Fruit fly (Drosophila melanogaster): Measurements from ENCODE around the gene CG3847.

CG3847 gene

dm6 chrX:6338738-6339614 is 7.9 kb upstream of the CG3847 start (continued):
- TF ChIP-seq CG13296 (GFP tag; optimal IDR thresholded peaks at IDR 0.05) (no peak), CG7786 (GFP tag; optimal IDR thresholded peaks at IDR 0.05) (peak; percentile 31), chm (GFP tag; IDR thresholded peaks at IDR 0.05) (no peak), Tbp (GFP tag; optimal IDR thresholded peaks at IDR 0.05) (no peak), CG15011 (GFP tag; optimal IDR thresholded peaks at IDR 0.05) (no peak), H15 (GFP tag; IDR thresholded peaks at IDR 0.05) (peak; percentile 8; the same call in 1 of the 3 replicates), wdn (GFP tag; IDR thresholded peaks at IDR 0.05) (no peak), HmgD (GFP tag; optimal IDR thresholded peaks at IDR 0.05) (no peak), tup (GFP tag; optimal IDR thresholded peaks at IDR 0.05) (no peak), Camta (GFP tag; optimal IDR thresholded peaks at IDR 0.05) (no peak), BtbVII (GFP tag; optimal IDR thresholded peaks at IDR 0.05) (no peak), fd102C (GFP tag; optimal IDR thresholded peaks at IDR 0.05) (no peak), lmd (GFP tag; IDR thresholded peaks at IDR 0.05) (peak; percentile 18; the same call in 1 of the 2 replicates), nmo (GFP tag; optimal IDR thresholded peaks at IDR 0.05) (no peak), CG14965 (GFP tag; optimal IDR thresholded peaks at IDR 0.05; ENCODE audit: borderline replicate concordance) (no peak), CG12155 (GFP tag; optimal IDR thresholded peaks at IDR 0.05) (peak; percentile 8), Sry-δ (GFP tag; optimal IDR thresholded peaks at IDR 0.05) (no peak), ash1 (GFP tag; optimal IDR thresholded peaks at IDR 0.05) (no peak), bowl (GFP tag; IDR thresholded peaks at IDR 0.05) (no peak), Ravus (GFP tag; IDR thresholded peaks at IDR 0.05) (no peak), CG13624 (GFP tag; optimal IDR thresholded peaks at IDR 0.05) (peak; percentile 22), Dek (tag; optimal IDR thresholded peaks at IDR 0.05) (no peak), gsb (GFP tag; IDR thresholded peaks at IDR 0.05) (no peak), Xrp1 (GFP tag; IDR thresholded peaks at IDR 0.05) (peak; percentile 22; the same call in 1 of the 2 replicates), btn (GFP tag; optimal IDR thresholded peaks at IDR 0.05) (no peak), Aef1 (GFP tag; IDR thresholded peaks at IDR 0.05) (no peak), Dbx (GFP tag; IDR thresholded peaks at IDR 0.05) (no peak), Myb (GFP tag; optimal IDR thresholded peaks at IDR 0.05) (no peak), CG2678 (tag; optimal IDR thresholded peaks at IDR 0.05) (peak; percentile 41), Blimp-1 (GFP tag; optimal IDR thresholded peaks at IDR 0.05) (peak; percentile 11), CG11456 (GFP tag; IDR thresholded peaks at IDR 0.05) (0 out of 3 replicates have a peak, but pooled peaks have one; percentile 39), CG3847 (GFP tag; IDR thresholded peaks at IDR 0.05) (0 out of 2 replicates have a peak, but pooled peaks have one; percentile 13), stwl (tag; optimal IDR thresholded peaks at IDR 0.05) (no peak), CG4360 (GFP tag; IDR thresholded peaks at IDR 0.05) (no peak), ranshi (GFP tag; IDR thresholded peaks at IDR 0.05) (no peak), CG7987 (GFP tag; optimal IDR thresholded peaks at IDR 0.05) (no peak), eyg (GFP tag; optimal IDR thresholded peaks at IDR 0.05) (no peak), al (GFP tag; IDR thresholded peaks at IDR 0.05) (no peak), jumu (GFP tag; optimal IDR thresholded peaks at IDR 0.05) (no peak), CG15479 (GFP tag; optimal IDR thresholded peaks at IDR 0.05) (no peak), Chrac-16 (GFP tag; optimal IDR thresholded peaks at IDR 0.05) (no peak), jing (GFP tag; optimal IDR thresholded peaks at IDR 0.05) (no peak), pho (GFP tag; optimal IDR thresholded peaks at IDR 0.05) (peak; percentile 25), lbe (GFP tag; optimal IDR thresholded peaks at IDR 0.05) (no peak), CG11696 (GFP tag; IDR thresholded peaks at IDR 0.05) (no peak), nerfin-1 (tag; optimal IDR thresholded peaks at IDR 0.05) (no peak), Gug (GFP tag; IDR thresholded peaks at IDR 0.05) (peak; percentile 56; the same call in 2 of the 4 replicates), Trl (optimal IDR thresholded peaks at IDR 0.05) (peak; percentile 50 to 72), Trl (GFP tag; optimal IDR thresholded peaks at IDR 0.05) (no peak), CG5180 (GFP tag; optimal IDR thresholded peaks at IDR 0.05) (no peak)
